Fruit fly (Drosophila melanogaster): ENCODE data around the gene CG10616.

DNA sequence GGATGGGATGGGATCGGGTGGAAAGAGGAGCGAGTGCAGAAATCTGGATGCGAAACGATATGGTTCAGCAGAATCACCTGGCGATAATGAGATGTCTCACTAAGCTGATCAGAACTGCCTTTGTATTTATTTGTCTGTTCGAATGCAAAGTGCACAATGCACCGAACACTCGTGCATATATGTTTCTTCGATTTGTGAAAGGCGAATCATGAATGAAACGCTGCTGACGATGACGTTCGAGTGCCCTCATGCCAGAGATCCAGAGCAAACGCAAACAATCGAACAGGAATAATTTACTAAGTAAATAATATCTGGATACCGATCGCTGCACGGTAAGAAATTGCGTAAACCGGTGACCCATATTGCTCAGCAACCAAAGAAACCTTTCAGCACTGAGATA is 1.8 kb upstream of the CG10616 start, which contains the start of gene CG32102:
- no peak for TF ChIP-seq CG12942 (GFP tag; optimal IDR thresholded peaks at IDR 0.05)
- TF ChIP-seq Dll (GFP tag; IDR thresholded peaks at IDR 0.05; ENCODE audit: partially characterized antibody), result no peak
- no peak for TF ChIP-seq CG7357 (GFP tag; IDR thresholded peaks at IDR 0.05)
- TF ChIP-seq Stat92E (GFP tag; optimal IDR thresholded peaks at IDR 0.05), result no peak
- no peak for TF ChIP-seq CG12104 (GFP tag; optimal IDR thresholded peaks at IDR 0.05)
- no peak for TF ChIP-seq CG18476 (GFP tag; optimal IDR thresholded peaks at IDR 0.05)
- no peak for TF ChIP-seq esg (GFP tag; conservative IDR thresholded peaks at IDR 0.05)
- no peak for TF ChIP-seq CG16863 (GFP tag; optimal IDR thresholded peaks at IDR 0.05)
- TF ChIP-seq nom (GFP tag; optimal IDR thresholded peaks at IDR 0.05), result no peak
- no peak for TF ChIP-seq kay (GFP tag; optimal IDR thresholded peaks at IDR 0.05)
- TF ChIP-seq CTCF (GFP tag; optimal IDR thresholded peaks at IDR 0.05), result no peak
- no peak for TF ChIP-seq usp (GFP tag; optimal IDR thresholded peaks at IDR 0.05)
- TF ChIP-seq HLH4C (GFP tag; IDR thresholded peaks at IDR 0.05; ENCODE audit: partially characterized antibody), result no peak
- no peak for TF ChIP-seq CG11398 (GFP tag; optimal IDR thresholded peaks at IDR 0.05)
